Fruit fly (Drosophila melanogaster): ENCODE results near the gene sc.
A peak's percentile ranks its signal among the peaks of the same experiment; 100 is the strongest.

The sc gene

dm6 chrX:395746-396145, at the start of gene sc:
Gene sc (plus strand): TSS chrX:396060.
- no peak for TF ChIP-seq CG17801 (GFP tag; optimal IDR thresholded peaks at IDR 0.05; ENCODE audit: partially characterized antibody)

dm6 chrX:350266-350665, 45.6 kb upstream of the sc start, which contains the start of gene CG43181:
Gene CG43181 (plus strand): TSS chrX:350566.
- TF ChIP-seq CG17801 (GFP tag; optimal IDR thresholded peaks at IDR 0.05; ENCODE audit: partially characterized antibody) = no peak

dm6 chrX:350970-351369, 44.9 kb upstream of the sc start:
- TF ChIP-seq CG17801 (GFP tag; optimal IDR thresholded peaks at IDR 0.05; ENCODE audit: partially characterized antibody) = no peak

- TF ChIP-seq CG17801 (GFP tag; optimal IDR thresholded peaks at IDR 0.05; ENCODE audit: partially characterized antibody) = no peak
Measured at dm6 chrX:351599-351998, 44.3 kb upstream of the sc start.

DNA sequence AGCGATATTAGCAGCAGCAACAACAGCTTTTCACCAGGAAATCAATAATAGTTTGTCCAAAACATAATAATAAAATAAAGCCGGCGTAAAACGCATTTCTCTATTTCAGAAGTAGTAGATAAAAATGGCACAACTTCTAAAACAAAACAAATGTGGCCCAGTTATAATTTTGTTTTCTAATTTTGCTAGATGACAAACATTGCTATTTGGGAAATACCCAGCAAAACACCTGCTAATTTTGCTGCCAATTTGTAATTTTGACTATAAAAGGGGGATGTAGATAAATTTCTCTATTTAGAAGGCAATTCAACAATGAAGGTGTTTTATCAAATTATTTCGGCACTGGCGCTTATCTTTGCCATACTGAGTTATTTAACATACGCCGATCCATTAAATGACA, 43.1 kb upstream of the sc start, which contains the start of gene CG43182:
Gene CG43182 (plus strand): TSS at position 301 of the 400 bp plus-strand sequence.
- TF ChIP-seq CG17801 (GFP tag; optimal IDR thresholded peaks at IDR 0.05; ENCODE audit: partially characterized antibody) = no peak

DNA sequence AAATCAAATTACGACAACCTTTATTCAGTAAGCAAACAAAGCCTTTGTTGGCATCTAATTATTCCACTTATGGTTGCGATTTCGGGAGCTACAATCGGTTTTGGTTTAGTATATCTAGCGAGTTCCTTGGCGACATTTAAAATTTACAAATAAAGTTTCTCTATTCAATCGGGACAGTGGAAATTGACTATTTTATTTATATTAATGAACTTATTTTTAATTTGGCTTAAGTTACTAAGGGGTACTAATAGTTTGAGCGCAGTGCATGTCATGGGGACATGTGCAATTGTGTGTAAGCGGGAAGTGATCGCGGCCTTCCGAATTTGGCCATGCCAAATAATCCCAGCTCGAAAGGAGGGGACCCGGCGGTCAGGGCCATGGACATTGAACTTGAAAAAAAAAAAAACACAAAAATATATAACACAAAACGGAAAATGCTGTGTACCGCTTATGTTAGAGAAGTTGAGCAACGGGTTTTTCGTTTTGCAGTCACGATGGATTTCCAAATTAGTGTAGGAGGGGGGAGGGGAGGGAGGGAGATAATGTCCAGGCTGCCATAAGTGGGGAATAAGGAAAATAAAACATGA, 41.8 kb upstream of the sc start:
- TF ChIP-seq CG17801 (GFP tag; optimal IDR thresholded peaks at IDR 0.05; ENCODE audit: partially characterized antibody) = no peak

DNA sequence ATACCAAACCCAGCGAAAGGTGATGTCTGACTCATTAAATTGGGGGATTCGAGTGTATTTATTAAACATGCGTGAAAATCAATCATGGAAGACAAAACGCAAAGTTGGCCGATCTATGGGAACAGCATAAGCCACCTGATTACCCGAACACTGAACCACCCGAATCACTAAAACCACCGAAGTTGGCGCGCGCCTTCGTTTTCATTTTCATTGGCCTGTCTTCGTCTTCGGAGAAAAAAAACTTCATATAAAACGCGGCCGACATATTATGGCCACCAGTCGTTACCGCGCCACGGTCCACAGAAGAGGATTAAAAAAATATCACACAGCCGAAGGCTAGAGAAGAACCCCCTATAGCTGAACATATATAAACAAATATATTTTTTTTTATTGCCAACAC, 39.6 kb upstream of the sc start, which contains the start of gene y:
Gene y (plus strand): TSS at position 278 of the 400 bp plus-strand sequence.
- TF ChIP-seq CG17801 (GFP tag; optimal IDR thresholded peaks at IDR 0.05; ENCODE audit: partially characterized antibody) = no peak

- TF ChIP-seq CG17801 (GFP tag; optimal IDR thresholded peaks at IDR 0.05; ENCODE audit: partially characterized antibody) = peak; percentile 87
Measured at dm6 chrX:361418-361817, 34.4 kb upstream of the sc start.

DNA sequence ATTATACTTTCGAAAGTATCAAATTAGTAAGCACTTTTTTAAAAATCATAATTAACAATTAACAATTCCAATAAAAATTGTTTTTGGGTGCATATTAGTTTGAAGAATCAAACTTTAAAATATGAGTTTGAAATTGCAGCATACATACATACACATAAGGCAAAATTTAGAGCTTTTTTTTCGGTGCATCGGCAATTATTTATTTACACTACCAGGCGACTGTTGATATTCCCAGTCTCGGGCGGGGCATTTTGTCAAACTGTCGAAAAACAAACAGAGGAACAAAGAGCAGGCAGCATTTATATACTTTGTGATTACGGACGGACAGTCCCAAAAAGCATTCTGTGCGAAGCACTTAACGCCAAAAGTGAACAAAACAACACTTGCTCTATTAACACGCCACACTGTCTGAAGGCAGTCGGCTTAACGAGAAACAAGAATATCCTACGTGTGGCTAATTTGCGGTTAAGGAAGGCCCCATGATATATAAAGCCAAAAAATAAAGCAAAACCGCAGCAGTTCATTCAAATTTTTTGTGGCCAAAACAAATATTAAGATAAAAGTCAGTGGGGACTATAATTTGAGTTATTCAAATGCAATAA, 33.7 kb upstream of the sc start:
- TF ChIP-seq CG17801 (GFP tag; optimal IDR thresholded peaks at IDR 0.05; ENCODE audit: partially characterized antibody) = no peak

DNA sequence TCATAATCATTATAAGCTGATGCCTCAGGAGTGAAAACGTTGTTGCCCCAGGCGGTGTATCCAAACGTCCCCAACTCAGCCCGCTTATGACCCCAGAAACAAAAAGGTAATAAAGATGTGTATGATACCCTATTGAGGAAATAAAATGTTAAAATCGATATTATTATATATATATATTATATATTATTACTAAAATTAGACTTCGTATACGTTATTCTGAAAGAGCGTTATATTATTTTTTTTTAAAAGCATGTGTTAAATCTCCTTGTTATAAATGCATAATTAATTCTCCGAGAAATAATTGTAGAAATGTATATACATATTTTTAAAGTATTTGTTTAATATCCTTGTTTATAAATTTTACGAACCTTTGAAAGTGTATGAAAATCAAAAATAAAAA, 31.9 kb upstream of the sc start:
- no peak for TF ChIP-seq CG17801 (GFP tag; optimal IDR thresholded peaks at IDR 0.05; ENCODE audit: partially characterized antibody)

DNA sequence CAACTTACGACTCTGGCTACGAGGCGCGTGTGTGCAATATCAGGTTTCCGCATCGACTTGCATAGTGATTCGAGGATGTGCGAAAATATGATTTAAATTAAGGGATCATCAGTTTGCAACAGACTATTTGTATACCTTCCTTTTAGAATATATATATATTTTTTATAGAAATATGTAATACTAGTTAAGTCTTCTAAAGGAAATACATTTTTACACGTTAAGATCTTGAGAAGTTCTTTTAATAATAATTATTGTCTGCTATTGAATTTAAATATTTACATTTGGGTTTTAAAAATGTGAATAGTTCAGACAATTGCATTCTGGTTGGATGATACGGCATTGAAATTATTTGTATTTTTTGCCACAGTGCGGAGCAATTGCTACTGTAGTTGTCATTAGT, 29.0 kb upstream of the sc start:
- no peak for TF ChIP-seq CG17801 (GFP tag; optimal IDR thresholded peaks at IDR 0.05; ENCODE audit: partially characterized antibody)

DNA sequence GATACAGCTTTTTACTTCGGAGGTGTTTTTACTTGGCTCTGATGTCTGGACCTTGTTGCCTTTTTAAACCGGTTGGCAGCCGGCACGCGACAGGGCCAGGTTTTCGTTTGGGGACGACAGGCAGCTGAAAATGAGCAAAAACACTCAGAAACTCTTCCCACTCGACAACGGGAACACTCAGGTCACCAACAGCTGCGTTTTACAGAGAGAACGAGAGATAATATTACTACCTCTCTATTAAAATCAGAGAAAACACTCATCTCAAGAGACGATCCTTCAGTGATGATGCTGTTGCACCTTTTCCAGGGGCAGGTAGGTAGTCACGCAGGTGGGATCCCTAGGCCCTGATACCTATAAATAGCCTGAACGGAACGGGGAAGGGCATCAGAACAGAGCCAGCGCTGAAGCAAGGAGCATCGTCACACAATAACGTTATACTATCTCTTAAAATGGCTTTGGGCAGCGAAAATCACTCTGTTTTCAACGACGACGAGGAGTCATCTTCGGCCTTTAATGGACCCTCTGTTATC, 26.1 kb upstream of the sc start, which contains the start of gene ac:
Gene ac (plus strand): TSS at position 387 of the 530 bp plus-strand sequence.
- no peak for TF ChIP-seq CG17801 (GFP tag; optimal IDR thresholded peaks at IDR 0.05; ENCODE audit: partially characterized antibody)

dm6 chrX:377388-377787, 18.5 kb upstream of the sc start:
- no peak for TF ChIP-seq CG17801 (GFP tag; optimal IDR thresholded peaks at IDR 0.05; ENCODE audit: partially characterized antibody)

- no peak for TF ChIP-seq CG17801 (GFP tag; optimal IDR thresholded peaks at IDR 0.05; ENCODE audit: partially characterized antibody)
Measured at dm6 chrX:378341-378740, 17.5 kb upstream of the sc start.

DNA sequence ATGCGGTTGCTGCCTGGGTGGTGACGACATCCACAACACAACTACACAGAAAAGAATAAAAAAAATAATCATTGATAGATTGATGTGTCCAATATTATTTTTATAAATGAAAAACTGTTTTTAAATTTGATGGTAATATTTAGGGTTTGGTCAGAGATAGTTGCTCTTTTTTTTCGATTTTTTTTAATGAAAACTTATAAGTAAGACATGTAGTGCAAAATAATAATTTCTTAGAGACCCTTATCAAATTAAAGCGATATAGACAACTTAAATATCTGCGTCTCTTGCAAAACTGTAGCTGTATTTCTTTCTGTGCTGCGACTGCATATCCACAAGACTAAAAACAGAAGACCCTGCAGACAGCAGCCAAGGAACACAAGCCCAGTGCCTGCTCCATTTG, 16.3 kb upstream of the sc start:
- TF ChIP-seq CG17801 (GFP tag; optimal IDR thresholded peaks at IDR 0.05; ENCODE audit: partially characterized antibody) = no peak

DNA sequence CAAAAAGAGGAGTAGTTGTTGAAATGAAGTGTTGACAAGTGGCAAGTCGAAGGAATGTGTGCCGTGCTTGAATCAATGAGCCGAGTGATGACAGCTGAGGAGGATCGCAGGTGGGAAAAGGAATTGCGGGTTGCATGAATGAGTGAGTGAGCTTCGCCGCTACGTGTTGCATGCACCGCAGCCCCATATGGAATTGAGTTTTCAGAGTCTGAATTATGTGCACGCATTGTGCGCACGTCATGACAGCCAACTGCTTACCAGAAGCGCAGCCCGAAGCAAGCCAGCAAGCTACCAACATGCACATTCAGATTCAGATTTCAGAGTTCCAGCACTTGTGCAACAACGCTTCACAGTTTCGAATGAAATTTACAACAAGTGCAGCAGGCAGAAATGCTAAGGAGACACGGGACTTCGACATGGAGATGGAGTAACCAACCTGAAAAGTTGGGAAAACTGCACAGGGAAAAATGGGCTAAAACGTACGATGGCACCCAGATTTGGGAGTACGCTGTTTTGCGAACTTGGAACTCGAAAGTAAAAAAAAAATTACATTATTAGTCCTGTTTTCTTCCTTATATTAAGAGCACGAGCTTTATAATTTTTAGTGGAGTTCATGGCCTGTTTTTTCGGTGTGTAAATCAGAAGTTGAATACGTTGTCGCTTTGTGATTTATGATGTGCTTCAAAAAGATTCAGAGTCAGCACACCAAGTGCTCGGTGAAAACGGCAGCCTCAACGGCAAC, 9.9 kb upstream of the sc start:
- TF ChIP-seq CG17801 (GFP tag; optimal IDR thresholded peaks at IDR 0.05; ENCODE audit: partially characterized antibody) = no peak

Measured in ovary, adult (tissue).